Fruit fly (Drosophila melanogaster) whole organism, embryonic: ENCODE data around the gene Teh1.

ENCODE experiments used
- Awh ChIP-seq: fragments of 200-800 bp; sonication (Bioruptor generic); IDR thresholded peaks from 2 replicates; pipeline ENCODE4, ENCODE4 v1.3.6; 2022; ENCODE audit warnings: missing biosample characterization, missing genetic modification characterization
- Blimp-1 ChIP-seq: fragments of 200-800 bp; sonication (Bioruptor generic); optimal IDR thresholded peaks from 3 replicates; lab custom pipeline; 2018; ENCODE audit warnings: missing biosample characterization, missing genetic modification characterization, mild to moderate bottlenecking, moderate library complexity, missing genetic modification reagents
- CG10431 ChIP-seq: fragments of 200-800 bp; sonication (Bioruptor generic); optimal IDR thresholded peaks from 3 replicates; lab custom pipeline; 2018; ENCODE audit warnings: missing biosample characterization, mild to moderate bottlenecking, missing genetic modification characterization
- CG12391 ChIP-seq: fragments of 200-800 bp; sonication (Bioruptor generic); optimal IDR thresholded peaks from 3 replicates; lab custom pipeline; 2018; ENCODE audit warnings: missing biosample characterization, mild to moderate bottlenecking, missing genetic modification characterization, moderate library complexity
- CG13894 ChIP-seq: fragments of 200-800 bp; sonication (Bioruptor generic); optimal IDR thresholded peaks from 3 replicates; lab custom pipeline; 2018; ENCODE audit warnings: missing biosample characterization, mild to moderate bottlenecking, missing genetic modification characterization, moderate library complexity
- CG15479 ChIP-seq: fragments of 200-800 bp; sonication (Bioruptor generic); optimal IDR thresholded peaks from 3 replicates; lab custom pipeline; 2019; ENCODE audit warnings: missing biosample characterization, mild to moderate bottlenecking, missing genetic modification characterization, moderate library complexity
- CG16779 ChIP-seq: fragments of 200-800 bp; sonication (Bioruptor generic); IDR thresholded peaks from 2 replicates; pipeline ENCODE4 v1.3.6; 2022; ENCODE audit warnings: missing biosample characterization, missing genetic modification characterization
- CG17612 ChIP-seq: fragments of 200-800 bp; sonication (Bioruptor generic); IDR thresholded peaks from 2 replicates; pipeline ENCODE4 v1.3.6; 2022; ENCODE audit warnings: missing biosample characterization, missing genetic modification characterization
- CG18011 ChIP-seq: fragments of 200-800 bp; sonication (Bioruptor generic); optimal IDR thresholded peaks from 2 replicates; lab custom pipeline; 2017; ENCODE audit warnings: missing biosample characterization, missing genetic modification characterization, mild to moderate bottlenecking, moderate library complexity, missing genotype
- CG18599 ChIP-seq: fragments of 200-800 bp; sonication (Bioruptor generic); optimal IDR thresholded peaks from 3 replicates; lab custom pipeline; 2017; ENCODE audit warnings: missing biosample characterization, missing genetic modification characterization, mild to moderate bottlenecking, moderate library complexity, missing genetic modification reagents
- CG4360 ChIP-seq: fragments of 200-800 bp; sonication (Bioruptor generic); IDR thresholded peaks from 2 replicates; pipeline ENCODE4 v1.3.6; 2022; ENCODE audit warnings: missing biosample characterization, missing genetic modification characterization
- CG43689 ChIP-seq: fragments of 200-800 bp; sonication (Bioruptor generic); IDR thresholded peaks from 2 replicates; pipeline ENCODE4 v1.3.6; 2022; ENCODE audit warnings: missing biosample characterization, missing genetic modification characterization
- CG6765 ChIP-seq: fragments of 200-800 bp; sonication (Bioruptor generic); optimal IDR thresholded peaks from 3 replicates; lab custom pipeline; 2017; ENCODE audit warnings: missing biosample characterization, mild to moderate bottlenecking, missing genetic modification characterization
- CG7928 ChIP-seq: fragments of 200-800 bp; sonication (Bioruptor generic); optimal IDR thresholded peaks from 2 replicates; lab custom pipeline; 2017; ENCODE audit warnings: missing biosample characterization, mild to moderate bottlenecking, missing genetic modification characterization
- CG8359 ChIP-seq: fragments of 200-800 bp; sonication (Bioruptor generic); optimal IDR thresholded peaks from 2 replicates; lab custom pipeline; 2017; ENCODE audit warnings: missing biosample characterization, mild to moderate bottlenecking, missing genetic modification characterization, borderline replicate concordance
- CG8924 ChIP-seq: fragments of 200-800 bp; optimal IDR thresholded peaks from 3 replicates; lab custom pipeline; 2019; ENCODE audit warnings: missing biosample characterization, mild to moderate bottlenecking, missing genetic modification characterization, moderate library complexity
- CG9727 ChIP-seq: fragments of 200-800 bp; sonication (Bioruptor generic); optimal IDR thresholded peaks from 3 replicates; lab custom pipeline; 2017; ENCODE audit warnings: missing biosample characterization, mild to moderate bottlenecking, missing genetic modification characterization
- E2f2 ChIP-seq: fragments of 200-800 bp; sonication (Bioruptor generic); IDR thresholded peaks from 2 replicates; pipeline ENCODE4 v1.3.6; 2022; ENCODE audit warnings: missing biosample characterization, missing genetic modification characterization
- Eip74EF ChIP-seq, 2 experiments: fragments of 200-800 bp in 1 of 2; fragments of >200 bp in 1 of 2; sonication (Bioruptor generic) in 1 of 2; optimal IDR thresholded peaks; 2 replicates each; lab custom pipeline; 2017 to 2019; ENCODE audit warnings: missing biosample characterization in 2 of 2, missing genetic modification characterization in 2 of 2, mild to moderate bottlenecking in 1 of 2, moderate library complexity in 1 of 2
- Fer3 ChIP-seq: fragments of 200-800 bp; sonication (Bioruptor generic); optimal IDR thresholded peaks from 2 replicates; lab custom pipeline; 2018; ENCODE audit warnings: missing biosample characterization, mild to moderate bottlenecking, missing genetic modification characterization, moderate library complexity
- Gsc ChIP-seq: fragments of 200-800 bp; sonication (Bioruptor generic); IDR thresholded peaks from 2 replicates; pipeline ENCODE4 v1.3.6; 2022; ENCODE audit warnings: missing biosample characterization, missing genetic modification characterization
- HLH4C ChIP-seq: fragments of 200-800 bp; sonication (Bioruptor generic); IDR thresholded peaks from 3 replicates; pipeline ENCODE4 v1.3.6; 2022; ENCODE audit warnings: missing biosample characterization, missing genetic modification characterization; ENCODE audit not compliant: partially characterized antibody
- Hmx ChIP-seq: fragments of 200-800 bp; sonication (Bioruptor generic); optimal IDR thresholded peaks from 2 replicates; lab custom pipeline; 2016; ENCODE audit warnings: missing biosample characterization, missing genetic modification characterization
- Hr39 ChIP-seq: fragments of >200 bp; optimal IDR thresholded peaks from 2 replicates; lab custom pipeline; 2017
- Hsf ChIP-seq: fragments of 200-800 bp; sonication (Bioruptor generic); optimal IDR thresholded peaks from 3 replicates; lab custom pipeline; 2016; ENCODE audit warnings: missing biosample characterization, missing genetic modification characterization
- Nf-YC ChIP-seq: fragments of 200-800 bp; optimal IDR thresholded peaks from 3 replicates; lab custom pipeline; 2019; ENCODE audit warnings: missing biosample characterization, mild to moderate bottlenecking, missing genetic modification characterization, moderate library complexity
- Oaz ChIP-seq: fragments of 200-800 bp; sonication (Bioruptor generic); IDR thresholded peaks from 2 replicates; pipeline ENCODE4 v1.3.6; 2022; ENCODE audit warnings: missing biosample characterization, missing genetic modification characterization
- bab2 ChIP-seq: fragments of 200-800 bp; sonication (Bioruptor generic); optimal IDR thresholded peaks from 2 replicates; lab custom pipeline; 2016; ENCODE audit warnings: missing biosample characterization, missing genetic modification characterization
- bowl ChIP-seq: fragments of 200-800 bp; sonication (Bioruptor generic); IDR thresholded peaks from 2 replicates; pipeline ENCODE4 v1.3.6; 2022; ENCODE audit warnings: missing biosample characterization, missing genetic modification characterization
- chn ChIP-seq: fragments of 200-800 bp; sonication (Bioruptor generic); optimal IDR thresholded peaks from 2 replicates; lab custom pipeline; 2016; ENCODE audit warnings: missing biosample characterization, missing genetic modification characterization
- fd3F ChIP-seq: fragments of 200-800 bp; sonication (Bioruptor generic); optimal IDR thresholded peaks from 2 replicates; lab custom pipeline; 2018; ENCODE audit warnings: missing biosample characterization, mild to moderate bottlenecking, missing genetic modification characterization, moderate library complexity
- ftz-f1 ChIP-seq: fragments of 200-800 bp; sonication (Bioruptor generic); optimal IDR thresholded peaks from 2 replicates; lab custom pipeline; 2016; ENCODE audit warnings: missing biosample characterization, missing genetic modification characterization
- kni ChIP-seq: fragments of 200-800 bp; sonication (Bioruptor generic); optimal IDR thresholded peaks from 3 replicates; lab custom pipeline; 2017; ENCODE audit warnings: mild to moderate bottlenecking, missing biosample characterization, missing genetic modification reagents, missing genetic modification characterization
- lov ChIP-seq, 2 experiments: fragments of 200-800 bp in 1 of 2; fragments of >200 bp in 1 of 2; sonication (Bioruptor generic) in 1 of 2; IDR thresholded peaks in 1 of 2; optimal IDR thresholded peaks in 1 of 2; 2 replicates in 1 of 2; 3 replicates in 1 of 2; pipeline versions ENCODE4 v1.3.6 to Lab custom; 2017 to 2022; ENCODE audit warnings: missing biosample characterization in 1 of 2, missing genetic modification characterization in 1 of 2
- maf-S ChIP-seq: fragments of 200-800 bp; sonication (Bioruptor generic); optimal IDR thresholded peaks from 2 replicates; lab custom pipeline; 2016; ENCODE audit warnings: missing biosample characterization, missing genetic modification characterization
- oc ChIP-seq: fragments of 200-800 bp; sonication (Bioruptor generic); optimal IDR thresholded peaks from 2 replicates; lab custom pipeline; 2018; ENCODE audit warnings: missing biosample characterization, mild to moderate bottlenecking, missing genetic modification characterization, moderate library complexity
- odd ChIP-seq: fragments of 200-800 bp; sonication (Bioruptor generic); optimal IDR thresholded peaks from 2 replicates; lab custom pipeline; 2017; ENCODE audit warnings: missing biosample characterization, mild to moderate bottlenecking, missing genetic modification characterization
- pho ChIP-seq: fragments of 200-800 bp; sonication (Bioruptor generic); optimal IDR thresholded peaks from 2 replicates; lab custom pipeline; 2016; ENCODE audit warnings: missing biosample characterization, missing genetic modification characterization
- sens ChIP-seq: fragments of 200-800 bp; sonication (Bioruptor generic); peaks from one replicate; lab custom pipeline; 2016; ENCODE audit warnings: missing biosample characterization, missing genetic modification characterization
- sna ChIP-seq: fragments of 200-800 bp; sonication (Bioruptor generic); IDR thresholded peaks from 2 replicates; pipeline ENCODE4 v1.3.6; 2022; ENCODE audit warnings: missing biosample characterization, missing genetic modification characterization; ENCODE audit not compliant: partially characterized antibody
- twi ChIP-seq: fragments of 200-800 bp; optimal IDR thresholded peaks from 2 replicates; lab custom pipeline; 2019; ENCODE audit warnings: missing biosample characterization, mild to moderate bottlenecking, missing genetic modification characterization, moderate library complexity
- wor ChIP-seq: fragments of 200-800 bp; sonication (Bioruptor generic); IDR thresholded peaks from 2 replicates; pipeline ENCODE4 v1.3.6; 2022; ENCODE audit warnings: missing biosample characterization, missing genetic modification characterization

The Teh1 gene

DNA sequence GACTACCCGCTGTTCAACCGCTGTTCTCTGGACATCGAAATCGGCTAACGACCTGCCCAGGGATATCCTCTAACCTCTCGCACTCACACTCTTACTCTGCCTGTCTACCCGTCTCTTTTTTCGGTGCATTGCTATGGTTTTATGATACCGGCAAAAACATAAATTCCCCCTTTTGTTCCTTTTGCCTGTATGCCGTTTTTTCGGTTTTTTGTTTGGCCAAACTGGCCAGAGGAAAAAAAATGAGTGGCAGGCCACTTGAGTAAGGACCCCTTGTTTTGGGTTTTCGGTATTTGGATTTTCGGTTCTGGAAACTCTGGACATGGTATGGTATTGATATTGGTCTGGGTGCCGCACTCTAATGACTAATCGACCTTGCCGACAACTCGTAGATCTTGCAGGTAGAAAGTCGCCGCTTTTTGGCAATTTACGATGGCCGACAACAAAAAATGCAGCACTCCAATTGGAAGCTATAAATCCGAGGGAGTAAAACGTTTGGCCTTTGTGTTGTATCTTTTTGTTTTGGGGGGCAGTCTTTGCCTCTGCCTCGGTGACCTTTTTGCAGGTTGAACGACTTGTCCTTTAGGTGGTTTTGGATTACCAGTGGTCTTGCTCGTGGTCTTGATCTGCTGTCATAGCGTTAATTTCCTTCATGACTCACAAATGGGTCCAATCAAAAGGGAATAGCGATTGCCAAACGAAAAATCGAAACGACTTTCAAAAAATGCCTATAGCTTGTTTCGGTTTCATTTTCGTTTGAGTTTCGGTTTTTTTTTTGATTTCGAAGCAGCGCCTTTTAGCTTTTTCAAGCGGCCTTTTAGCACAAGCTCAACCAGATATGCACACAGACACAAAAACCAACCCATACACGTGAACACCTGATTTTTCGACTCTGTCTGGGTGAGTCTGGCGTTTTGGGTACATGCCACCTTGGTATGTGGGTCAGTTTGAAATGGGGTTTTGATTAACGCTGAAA is 12.2 kb upstream of the Teh1 start (continued):
- TF ChIP-seq twi (tag; lab: Kevin White, UChicago), result peak; percentile 57
- no peak for TF ChIP-seq sens (GFP tag; lab: Kevin White, UChicago)
- peak; percentile 6 for TF ChIP-seq CG8924 (tag; lab: Kevin White, UChicago)
- no peak for TF ChIP-seq CG18599 (GFP tag; lab: Kevin White, UChicago)
- no peak for TF ChIP-seq Gsc (GFP tag; lab: Robert Waterston, UW)
- TF ChIP-seq CG4360 (GFP tag; lab: Robert Waterston, UW), result peak; percentile 26; the same call in 1 of the 2 replicates
- TF ChIP-seq CG15479 (GFP tag; lab: Kevin White, UChicago), result peak; percentile 76
- no peak for TF ChIP-seq lov (optimal IDR thresholded peaks at IDR 0.05; lab: Kevin White, UChicago)
- TF ChIP-seq lov (GFP tag; IDR thresholded peaks at IDR 0.05; lab: Robert Waterston, UW), result no peak
- TF ChIP-seq CG13894 (tag; lab: Kevin White, UChicago), result peak; percentile 4

DNA sequence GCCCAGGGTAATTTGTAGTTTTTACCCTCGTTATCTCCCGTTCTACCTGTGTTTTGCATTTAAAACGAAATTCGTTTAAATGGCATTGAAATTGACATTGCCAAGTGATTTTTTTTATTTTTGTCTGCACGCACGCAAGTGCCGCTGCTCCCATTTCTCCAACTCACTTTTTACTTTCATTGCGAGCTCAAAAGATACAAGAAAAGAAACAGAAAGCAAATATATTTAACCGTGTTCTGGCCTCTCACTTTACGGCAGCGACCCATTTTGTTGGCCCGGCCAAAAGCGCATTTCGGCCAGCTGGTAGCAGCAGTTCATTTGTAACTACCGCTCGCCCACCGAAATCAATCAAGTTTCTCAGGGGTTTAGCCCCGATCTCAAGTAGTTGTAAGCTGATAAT is 11.4 kb upstream of the Teh1 start:
- TF ChIP-seq Blimp-1 (GFP tag; lab: Kevin White, UChicago) (peak; percentile 93), oc (tag; lab: Kevin White, UChicago) (peak; percentile 27), CG7928 (no peak)

DNA sequence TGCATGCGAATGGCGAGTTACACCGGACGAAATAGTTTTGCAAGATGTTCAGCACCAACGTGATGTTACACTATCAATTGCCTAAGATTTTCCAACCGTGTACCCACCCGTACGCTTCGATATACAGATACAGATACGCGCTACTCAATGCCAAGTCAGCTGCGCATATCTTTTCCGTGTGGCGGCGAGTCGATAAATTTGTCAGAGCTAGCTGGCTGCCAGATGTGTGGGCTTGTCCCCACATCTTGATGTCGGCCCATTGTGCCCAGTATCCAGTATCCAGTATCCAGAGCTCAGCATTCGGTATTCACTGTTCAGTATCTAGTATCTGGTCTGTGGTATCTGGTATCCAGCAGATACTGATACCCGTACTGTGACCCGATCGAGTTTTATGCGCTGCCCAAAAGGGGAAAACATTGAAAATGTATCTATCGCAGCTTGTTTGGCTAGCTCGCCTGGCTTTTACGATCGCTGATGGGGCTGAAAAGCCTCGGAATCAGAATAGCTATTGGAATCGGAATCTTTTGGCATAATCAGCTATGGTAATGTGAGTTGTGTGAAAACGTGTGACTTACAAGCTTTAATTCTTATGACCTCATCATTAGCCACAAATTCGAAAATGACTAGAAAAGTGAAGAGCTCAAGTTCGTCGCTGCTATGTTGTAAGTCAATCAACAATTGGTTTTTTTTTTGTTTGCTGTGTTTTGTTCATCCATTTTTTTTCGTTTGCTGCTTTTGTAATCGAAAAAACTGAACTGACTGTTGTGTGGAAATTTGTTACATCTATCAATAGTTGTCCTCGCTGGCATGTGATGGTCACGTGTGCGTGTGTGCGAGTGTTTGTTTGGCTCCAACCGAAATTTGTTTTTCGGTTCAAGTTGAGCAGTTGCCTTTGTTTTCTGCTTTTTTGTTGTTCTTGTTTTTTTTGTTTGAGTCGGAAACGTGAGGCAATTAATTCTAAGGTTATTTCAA is 10.4 kb upstream of the Teh1 start:
- TF ChIP-seq Eip74EF (GFP tag; optimal IDR thresholded peaks at IDR 0.05; lab: Kevin White, UChicago) (peak in 1 of 2 experiments; percentile 61), kni (GFP tag; lab: Kevin White, UChicago) (peak; percentile 47), bowl (GFP tag; lab: Robert Waterston, UW) (no peak), bab2 (GFP tag; lab: Kevin White, UChicago) (no peak), CG10431 (GFP tag; lab: Kevin White, UChicago) (no peak), HLH4C (GFP tag; lab: Robert Waterston, UW) (no peak), CG12391 (tag; lab: Kevin White, UChicago) (no peak), CG43689 (GFP tag; lab: Robert Waterston, UW) (no peak), CG6765 (GFP tag; lab: Kevin White, UChicago) (no peak), Hsf (GFP tag; lab: Kevin White, UChicago) (no peak), E2f2 (GFP tag; lab: Robert Waterston, UW) (no peak), twi (tag; lab: Kevin White, UChicago) (peak; percentile 52), maf-S (GFP tag; lab: Kevin White, UChicago) (no peak), pho (GFP tag; lab: Kevin White, UChicago) (no peak), Hr39 (lab: Kevin White, UChicago) (no peak), wor (GFP tag; lab: Robert Waterston, UW) (no peak), odd (GFP tag; lab: Kevin White, UChicago) (no peak), Awh (GFP tag; lab: Robert Waterston, UW) (no peak), Nf-YC (tag; lab: Kevin White, UChicago) (no peak), CG16779 (GFP tag; lab: Robert Waterston, UW) (no peak), CG17612 (GFP tag; lab: Robert Waterston, UW) (no peak), CG13894 (tag; lab: Kevin White, UChicago) (peak; percentile 93), ftz-f1 (GFP tag; lab: Kevin White, UChicago) (no peak), CG18011 (GFP tag; lab: Kevin White, UChicago) (no peak), fd3F (GFP tag; lab: Kevin White, UChicago) (no peak), CG9727 (no peak), Fer3 (tag; lab: Kevin White, UChicago) (no peak), CG8359 (GFP tag; lab: Kevin White, UChicago) (no peak), sna (GFP tag; lab: Robert Waterston, UW) (no peak), Oaz (GFP tag; lab: Robert Waterston, UW) (no peak), chn (GFP tag; lab: Kevin White, UChicago) (no peak), Hmx (GFP tag; lab: Kevin White, UChicago) (no peak)
